Worm (Caenorhabditis elegans) whole organism, young adult: ENCODE data around the gene rpn-2.

Experiments
- B0019.2 ChIP-seq: fragments of 200-800 bp; sonication (Bioruptor generic); conservative IDR thresholded peaks from 2 replicates; pipeline ENCODE4 v1.3.6; 2022; ENCODE audit warnings: missing genetic modification reagents, missing genetic modification characterization, missing compliant biosample characterization
- C06A6.2 ChIP-seq: fragments of 200-800 bp; sonication (Bioruptor generic); conservative IDR thresholded peaks from 2 replicates; pipeline ENCODE4 v1.3.6; 2022; ENCODE audit warnings: missing genetic modification characterization, missing compliant biosample characterization
- D2030.7 ChIP-seq: fragments of 200-800 bp; sonication (Bioruptor generic); IDR thresholded peaks from 2 replicates; pipeline ENCODE4 v1.3.6; 2022; ENCODE audit warnings: missing genetic modification reagents, missing genetic modification characterization, missing compliant biosample characterization
- F10E7.11 ChIP-seq: sonication (generic microtip); optimal IDR thresholded peaks from 2 replicates; lab custom pipeline; 2017; ENCODE audit warnings: mild to moderate bottlenecking, missing genetic modification characterization, moderate library complexity, missing compliant biosample characterization
- F33H1.4 ChIP-seq: fragments of 200-800 bp; sonication (Bioruptor generic); IDR thresholded peaks from 2 replicates; pipeline ENCODE4 v1.3.6; 2022; ENCODE audit warnings: missing genetic modification reagents, missing genetic modification characterization, missing compliant biosample characterization
- F49E8.2 ChIP-seq: sonication (generic microtip); optimal IDR thresholded peaks from 3 replicates; lab custom pipeline; 2017; ENCODE audit warnings: missing genetic modification characterization, mild to moderate bottlenecking, missing compliant biosample characterization, antibody characterized with exemption, moderate library complexity; ENCODE audit not compliant: insufficient read depth
- F52B5.7 ChIP-seq: sonication (generic microtip); optimal IDR thresholded peaks from 2 replicates; lab custom pipeline; 2016; ENCODE audit warnings: mild to moderate bottlenecking, missing genetic modification characterization, missing compliant biosample characterization
- K12H6.12 ChIP-seq: fragments of 200-800 bp; sonication (Bioruptor generic); optimal IDR thresholded peaks from 2 replicates; lab custom pipeline; 2018; ENCODE audit warnings: mild to moderate bottlenecking, missing genetic modification characterization, missing compliant biosample characterization
- T07F8.4 ChIP-seq: sonication (generic microtip); optimal IDR thresholded peaks from 2 replicates; lab custom pipeline; 2016; ENCODE audit warnings: mild to moderate bottlenecking, missing genetic modification characterization, moderate library complexity, missing compliant biosample characterization
- Y53G8AR.9 ChIP-seq: fragments of 200-800 bp; sonication (Bioruptor generic); conservative IDR thresholded peaks from 2 replicates; pipeline ENCODE4 v1.3.6; 2022; ENCODE audit warnings: missing genetic modification reagents, missing genetic modification characterization, missing compliant biosample characterization
- Y67H2A.10 ChIP-seq: fragments of 200-800 bp; sonication (Bioruptor generic); conservative IDR thresholded peaks from 2 replicates; pipeline ENCODE4 v1.3.6; 2022; ENCODE audit warnings: missing genetic modification reagents, missing genetic modification characterization, missing compliant biosample characterization
- ZK185.1 ChIP-seq: sonication (generic microtip); optimal IDR thresholded peaks from 2 replicates; lab custom pipeline; 2016; ENCODE audit warnings: mild to moderate bottlenecking, missing genetic modification characterization, missing compliant biosample characterization; ENCODE audit not compliant: poor library complexity, severe bottlenecking
- aptf-3 ChIP-seq: fragments of 200-800 bp; sonication (Bioruptor generic); IDR thresholded peaks from 2 replicates; pipeline ENCODE4 v1.3.6; 2022; ENCODE audit warnings: missing genetic modification characterization, missing compliant biosample characterization
- athp-1 ChIP-seq: sonication (generic microtip); optimal IDR thresholded peaks from 2 replicates; lab custom pipeline; 2017; ENCODE audit warnings: mild to moderate bottlenecking, missing genetic modification characterization, missing compliant biosample characterization
- attf-6 ChIP-seq: fragments of 200-800 bp; sonication (Bioruptor generic); IDR thresholded peaks from 2 replicates; pipeline ENCODE4 v1.3.6; 2022; ENCODE audit warnings: missing genetic modification reagents, missing genetic modification characterization, missing compliant biosample characterization
- ceh-40 ChIP-seq: fragments of 200-800 bp; sonication (Bioruptor generic); IDR thresholded peaks from 2 replicates; pipeline ENCODE4 v1.3.6; 2022; ENCODE audit warnings: missing genetic modification characterization, missing compliant biosample characterization
- ceh-58 ChIP-seq: fragments of 200-800 bp; sonication (Bioruptor generic); IDR thresholded peaks from 2 replicates; pipeline ENCODE4 v1.3.6; 2022; ENCODE audit warnings: missing genetic modification characterization, missing compliant biosample characterization
- die-1 ChIP-seq: sonication (generic microtip); optimal IDR thresholded peaks from 2 replicates; lab custom pipeline; 2016; ENCODE audit warnings: missing genotype, mild to moderate bottlenecking, missing genetic modification characterization, missing compliant biosample characterization
- dox-1 ChIP-seq: fragments of 200-800 bp; sonication (Bioruptor generic); IDR thresholded peaks from 2 replicates; pipeline ENCODE4 v1.3.6; 2022; ENCODE audit warnings: missing genetic modification reagents, missing genetic modification characterization, missing compliant biosample characterization
- efl-1 ChIP-seq: fragments of 150-350 bp; optimal IDR thresholded peaks from 2 replicates; lab custom pipeline; 2014; ENCODE audit warnings: missing biosample characterization, missing genetic modification reagents, missing genetic modification characterization
- egrh-3 ChIP-seq: fragments of 200-800 bp; sonication (Bioruptor generic); IDR thresholded peaks from 2 replicates; pipeline ENCODE4 v1.3.6; 2022; ENCODE audit warnings: missing genetic modification reagents, missing genetic modification characterization, missing compliant biosample characterization
- ekl-4 ChIP-seq: fragments of 200-800 bp; sonication (Bioruptor generic); IDR thresholded peaks from 2 replicates; pipeline ENCODE4 v1.3.6; 2022; ENCODE audit warnings: missing genetic modification reagents, missing genetic modification characterization, missing compliant biosample characterization
- him-1 ChIP-seq: sonication (generic microtip); optimal IDR thresholded peaks from 2 replicates; lab custom pipeline; 2016; ENCODE audit warnings: missing genotype, missing genetic modification reagents, missing genetic modification characterization, missing compliant biosample characterization
- hlh-12 ChIP-seq: sonication (generic microtip); optimal IDR thresholded peaks from 2 replicates; lab custom pipeline; 2016; ENCODE audit warnings: missing genetic modification characterization, missing compliant biosample characterization
- hlh-26 ChIP-seq: fragments of 200-800 bp; sonication (Bioruptor generic); conservative IDR thresholded peaks from 2 replicates; pipeline ENCODE4 v1.3.6; 2022; ENCODE audit warnings: missing genetic modification reagents, missing genetic modification characterization, missing compliant biosample characterization
- hmg-20 ChIP-seq: fragments of 200-800 bp; sonication (Bioruptor generic); IDR thresholded peaks from 2 replicates; pipeline ENCODE4 v1.3.6; 2022; ENCODE audit warnings: missing genetic modification reagents, missing genetic modification characterization, missing compliant biosample characterization
- hsf-1 ChIP-seq: fragments of 200-800 bp; sonication (Bioruptor generic); IDR thresholded peaks from 2 replicates; pipeline ENCODE4 v1.3.6; 2022; ENCODE audit warnings: missing genetic modification reagents, missing genetic modification characterization, missing compliant biosample characterization
- lag-1 ChIP-seq: fragments of 200-800 bp; sonication (Bioruptor generic); IDR thresholded peaks from 2 replicates; pipeline ENCODE4 v1.3.6; 2022; ENCODE audit warnings: missing genetic modification reagents, missing genetic modification characterization, missing compliant biosample characterization
- lin-26 ChIP-seq: fragments of 200-800 bp; sonication (Bioruptor generic); IDR thresholded peaks from 2 replicates; pipeline ENCODE4 v1.3.6; 2022; ENCODE audit warnings: missing genetic modification reagents, missing genetic modification characterization, missing compliant biosample characterization
- lin-54 ChIP-seq: fragments of 200-800 bp; sonication (Bioruptor generic); optimal IDR thresholded peaks from 2 replicates; lab custom pipeline; 2018; ENCODE audit warnings: mild to moderate bottlenecking, missing genetic modification characterization, missing compliant biosample characterization
- lsy-27 ChIP-seq: sonication (generic microtip); optimal IDR thresholded peaks from 2 replicates; lab custom pipeline; 2017; ENCODE audit warnings: missing genetic modification characterization, mild to moderate bottlenecking, missing compliant biosample characterization, antibody characterized with exemption, missing genotype, borderline replicate concordance; ENCODE audit not compliant: insufficient read depth
- madf-3 ChIP-seq: fragments of 200-800 bp; sonication (Bioruptor generic); IDR thresholded peaks from 2 replicates; pipeline ENCODE4 v1.3.6; 2022; ENCODE audit warnings: missing genetic modification reagents, missing genetic modification characterization, missing compliant biosample characterization
- madf-8 ChIP-seq: fragments of 200-800 bp; sonication (Bioruptor generic); conservative IDR thresholded peaks from 2 replicates; pipeline ENCODE4 v1.3.6; 2022; ENCODE audit warnings: missing genetic modification reagents, missing genetic modification characterization, missing compliant biosample characterization
- nhr-179 ChIP-seq: sonication (generic microtip); optimal IDR thresholded peaks from 2 replicates; lab custom pipeline; 2016; ENCODE audit warnings: mild to moderate bottlenecking, missing genetic modification characterization, missing compliant biosample characterization
- nhr-90 ChIP-seq: sonication (generic microtip); optimal IDR thresholded peaks from 2 replicates; lab custom pipeline; 2016; ENCODE audit warnings: missing genotype, mild to moderate bottlenecking, missing genetic modification characterization, missing compliant biosample characterization
- rec-8 ChIP-seq, 2 experiments: sonication (generic microtip); optimal IDR thresholded peaks; 2 replicates each; lab custom pipeline; 2016; ENCODE audit warnings: mild to moderate bottlenecking in 2 of 2, missing genetic modification characterization in 2 of 2, missing genetic modification reagents in 2 of 2, missing genotype in 2 of 2, missing biosample characterization in 1 of 2, missing compliant biosample characterization in 1 of 2, moderate library complexity in 1 of 2
- repo-1 ChIP-seq: sonication (generic microtip); optimal IDR thresholded peaks from 2 replicates; lab custom pipeline; 2017; ENCODE audit warnings: mild to moderate bottlenecking, missing genetic modification characterization, missing compliant biosample characterization
- rpc-1 ChIP-seq, 2 experiments: fragments of 150-350 bp in 1 of 2; sonication (generic microtip) in 1 of 2; optimal IDR thresholded peaks; 2 replicates each; lab custom pipeline; 2014 to 2018; ENCODE audit warnings: missing biosample characterization in 1 of 2, missing genetic modification characterization in 1 of 2, missing genetic modification reagents in 1 of 2, missing genotype in 1 of 2
- sdz-38 ChIP-seq: sonication (generic microtip); optimal IDR thresholded peaks from 2 replicates; lab custom pipeline; 2016; ENCODE audit warnings: missing genotype, missing genetic modification characterization, missing compliant biosample characterization
- sptf-2 ChIP-seq: fragments of 200-800 bp; sonication (Bioruptor generic); optimal IDR thresholded peaks from 2 replicates; lab custom pipeline; 2018; ENCODE audit warnings: mild to moderate bottlenecking, missing genetic modification characterization, missing compliant biosample characterization
- tbp1 ChIP-seq: fragments of 200-800 bp; sonication (Bioruptor generic); optimal IDR thresholded peaks from 2 replicates; lab custom pipeline; 2018; ENCODE audit warnings: mild to moderate bottlenecking, missing genetic modification characterization, missing compliant biosample characterization
- zfh-2 ChIP-seq: fragments of 200-800 bp; sonication (Bioruptor generic); conservative IDR thresholded peaks from 2 replicates; pipeline ENCODE4 v1.3.6; 2022; ENCODE audit warnings: missing genetic modification reagents, missing genetic modification characterization, missing compliant biosample characterization
- zim-3 ChIP-seq: sonication (generic microtip); optimal IDR thresholded peaks from 2 replicates; lab custom pipeline; 2017; ENCODE audit warnings: mild to moderate bottlenecking, missing genetic modification characterization, moderate library complexity, missing compliant biosample characterization
- ztf-28 ChIP-seq: fragments of 200-800 bp; sonication (Bioruptor generic); IDR thresholded peaks from 2 replicates; pipeline ENCODE4 v1.3.6; 2022; ENCODE audit warnings: missing genetic modification reagents, missing genetic modification characterization, missing compliant biosample characterization

The rpn-2 gene

ce11 chrIII:6206161-6206853, 7.3 kb downstream of the rpn-2 start, which contains the start of the genes sna-3 and rps-3 (continued):
- no peak for TF ChIP-seq madf-8 (GFP tag; lab: Robert Waterston, UW)
- TF ChIP-seq hsf-1, result peak; percentile 58; the same call in 1 of the 2 replicates
- TF ChIP-seq F49E8.2, result peak; percentile 69
- no peak for TF ChIP-seq B0019.2 (GFP tag; lab: Robert Waterston, UW)
- TF ChIP-seq ZK185.1 (tag; lab: Kevin White, UChicago), result peak; percentile 40
- no peak for TF ChIP-seq lag-1 (GFP tag; lab: Robert Waterston, UW)
- 0 out of 2 replicates have a peak, but pooled peaks have one; percentile 20 for TF ChIP-seq madf-3
- peak; percentile 67 for TF ChIP-seq lin-54
- TF ChIP-seq, all 124 proteins: peak for 35

ce11 chrIII:6207046-6207445, 8.1 kb downstream of the rpn-2 start:
- peak; percentile 18; the same call in 1 of the 2 replicates for TF ChIP-seq D2030.7
- TF ChIP-seq Y53G8AR.9 (GFP tag; lab: Robert Waterston, UW), result no peak
- peak; percentile 49 for TF ChIP-seq zfh-2 (GFP tag; lab: Robert Waterston, UW)
- no peak for TF ChIP-seq T07F8.4 (tag; lab: Kevin White, UChicago)
- TF ChIP-seq ceh-58, result 0 out of 2 replicates have a peak, but pooled peaks have one; percentile 57
- no peak for TF ChIP-seq tbp1
- TF ChIP-seq dox-1 (GFP tag; lab: Robert Waterston, UW), result peak; percentile 56; the same call in 1 of the 2 replicates
- peak; percentile 26; the same call in 1 of the 2 replicates for TF ChIP-seq F33H1.4 (GFP tag; lab: Robert Waterston, UW)
- TF ChIP-seq K12H6.12 (tag; lab: Kevin White, UChicago), result no peak

- TF ChIP-seq rec-8 (tag; optimal IDR thresholded peaks at IDR 0.05; lab: Kevin White, UChicago), result no peak
- TF ChIP-seq attf-6 (GFP tag; lab: Robert Waterston, UW), result no peak
- TF ChIP-seq sdz-38 (tag; lab: Kevin White, UChicago), result no peak
- TF ChIP-seq zim-3 (tag; lab: Kevin White, UChicago), result no peak
- no peak for TF ChIP-seq ceh-40 (GFP tag; lab: Robert Waterston, UW)
- no peak for TF ChIP-seq Y67H2A.10 (GFP tag; lab: Robert Waterston, UW)
- no peak for TF ChIP-seq F52B5.7 (tag; lab: Kevin White, UChicago)
- no peak for TF ChIP-seq hlh-12 (tag; lab: Kevin White, UChicago)
- peak; percentile 69 for TF ChIP-seq lin-26
- TF ChIP-seq D2030.7, result no peak; the same call in 1 of the 2 replicates
- TF ChIP-seq him-1 (tag; lab: Kevin White, UChicago), result no peak
- no peak for TF ChIP-seq athp-1 (tag; lab: Kevin White, UChicago)
- no peak for TF ChIP-seq F10E7.11
- no peak for TF ChIP-seq hlh-26 (GFP tag; lab: Robert Waterston, UW)
- peak; percentile 70; the same call in 1 of the 2 replicates for TF ChIP-seq ekl-4 (GFP tag; lab: Robert Waterston, UW)
- TF ChIP-seq lsy-27 (tag; lab: Kevin White, UChicago), result no peak
- TF ChIP-seq aptf-3 (GFP tag; lab: Robert Waterston, UW), result no peak
- TF ChIP-seq efl-1 (GFP tag; lab: Kevin White, UChicago), result peak; percentile 3
- no peak for TF ChIP-seq egrh-3 (GFP tag; lab: Robert Waterston, UW)
- TF ChIP-seq nhr-179 (tag; lab: Kevin White, UChicago), result no peak
- peak; percentile 58; the same call in 1 of the 2 replicates for TF ChIP-seq madf-3
- peak; percentile 31 for TF ChIP-seq die-1 (tag; lab: Kevin White, UChicago)
- TF ChIP-seq zfh-2 (GFP tag; lab: Robert Waterston, UW), result 0 out of 2 replicates have a peak, but pooled peaks have one; percentile 7
- peak; percentile 16 for TF ChIP-seq repo-1
- no peak for TF ChIP-seq nhr-90 (tag; lab: Kevin White, UChicago)
- no peak for TF ChIP-seq sptf-2 (GFP tag; lab: Kevin White, UChicago)
- no peak for TF ChIP-seq rpc-1 (optimal IDR thresholded peaks at IDR 0.05; lab: Kevin White, UChicago)
- TF ChIP-seq rpc-1 (tag; optimal IDR thresholded peaks at IDR 0.05; lab: Kevin White, UChicago), result no peak
- TF ChIP-seq C06A6.2 (GFP tag; lab: Robert Waterston, UW), result no peak
- no peak for TF ChIP-seq ztf-28 (GFP tag; lab: Robert Waterston, UW)
- TF ChIP-seq hmg-20, result no peak
Observed at ce11 chrIII:6207881-6208280, 8.9 kb downstream of the rpn-2 start, which contains the start of gene C23G10.2. Gene C23G10.2, plus strand, starts transcription at chrIII:6208064.
